Fruit fly (Drosophila melanogaster): ENCODE measurements around the gene CG32176.
A peak's percentile ranks its signal among the peaks of the same experiment; 100 is the strongest.

DNA sequence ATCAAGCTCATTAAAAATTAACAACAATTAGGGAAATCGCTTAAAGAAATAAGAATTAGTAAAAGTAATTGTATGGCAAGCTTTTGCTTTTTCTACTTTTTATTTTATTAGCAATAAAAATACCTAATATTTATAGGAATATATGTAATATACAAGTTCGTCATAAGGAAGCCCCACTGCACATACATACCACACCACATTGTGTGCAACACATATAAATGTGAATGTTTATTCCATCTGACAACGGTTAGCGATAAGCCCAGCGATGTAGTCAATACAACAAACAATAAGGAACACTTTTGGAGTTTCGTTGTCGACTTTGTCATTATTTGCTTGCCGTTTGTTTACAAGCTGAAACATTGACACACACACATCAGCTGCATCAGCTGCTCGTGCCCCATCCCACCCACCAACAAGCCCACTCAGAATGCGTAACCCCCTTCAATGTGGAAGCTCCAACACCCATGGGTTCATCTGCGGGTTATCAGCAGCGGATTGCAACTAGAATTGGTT lies 51.7 kb downstream of the CG32176 start:
- TF ChIP-seq Myc (optimal IDR thresholded peaks at IDR 0.05) (no peak), brk (GFP tag; optimal IDR thresholded peaks at IDR 0.05) (peak; percentile 38), CG32264 (GFP tag; optimal IDR thresholded peaks at IDR 0.05) (no peak), OdsH (GFP tag; optimal IDR thresholded peaks at IDR 0.05) (peak; percentile 28), Abd-B (GFP tag; optimal IDR thresholded peaks at IDR 0.05) (no peak), woc (GFP tag; optimal IDR thresholded peaks at IDR 0.05) (peak; percentile 34)

All from whole organism, wandering third instar larva.